Worm (Caenorhabditis elegans): ENCODE data around the gene F19H8.2.
A peak's percentile ranks its signal among the peaks of the same experiment; 100 is the strongest.

Gene F19H8.2

DNA sequence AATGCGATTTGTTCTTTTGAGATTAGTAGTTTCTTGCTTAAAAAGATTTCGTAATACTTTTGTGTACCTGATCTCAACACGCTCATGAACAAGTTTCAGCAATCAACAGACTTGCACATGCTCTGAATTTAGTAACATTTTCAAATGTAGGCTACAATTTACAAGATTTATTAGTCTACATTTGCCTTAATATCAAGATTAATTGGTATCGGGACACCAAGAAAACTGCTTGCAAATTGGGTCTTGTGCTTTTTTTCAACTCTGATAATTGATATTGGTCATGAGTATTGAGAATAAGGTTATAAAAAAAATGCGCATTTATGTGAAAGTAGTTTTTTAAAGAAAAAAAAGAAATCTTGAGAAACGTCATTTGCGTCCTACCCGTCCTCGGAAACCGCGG lies 13.0 kb downstream of the F19H8.2 start:
- TF ChIP-seq lin-15B (tag; optimal IDR thresholded peaks at IDR 0.05) (no peak), alr-1 (tag; optimal IDR thresholded peaks at IDR 0.05; ENCODE audit: borderline replicate concordance) (no peak), snu-23 (GFP tag; optimal IDR thresholded peaks at IDR 0.05) (no peak), sox-4 (tag; optimal IDR thresholded peaks at IDR 0.05) (no peak), sptf-1 (tag; optimal IDR thresholded peaks at IDR 0.05) (no peak), nhr-71 (tag; optimal IDR thresholded peaks at IDR 0.05) (no peak), nhr-11 (tag; optimal IDR thresholded peaks at IDR 0.05) (peak; percentile 38), ama-1 (optimal IDR thresholded peaks at IDR 0.05) (no peak), grh-1 (GFP tag; IDR thresholded peaks at IDR 0.05) (no peak), ets-5 (GFP tag; IDR thresholded peaks at IDR 0.05) (no peak), ztf-11 (tag; optimal IDR thresholded peaks at IDR 0.05) (no peak), lin-14 (GFP tag; optimal IDR thresholded peaks at IDR 0.05) (peak; percentile 37), unc-98 (GFP tag; IDR thresholded peaks at IDR 0.05) (no peak)

DNA sequence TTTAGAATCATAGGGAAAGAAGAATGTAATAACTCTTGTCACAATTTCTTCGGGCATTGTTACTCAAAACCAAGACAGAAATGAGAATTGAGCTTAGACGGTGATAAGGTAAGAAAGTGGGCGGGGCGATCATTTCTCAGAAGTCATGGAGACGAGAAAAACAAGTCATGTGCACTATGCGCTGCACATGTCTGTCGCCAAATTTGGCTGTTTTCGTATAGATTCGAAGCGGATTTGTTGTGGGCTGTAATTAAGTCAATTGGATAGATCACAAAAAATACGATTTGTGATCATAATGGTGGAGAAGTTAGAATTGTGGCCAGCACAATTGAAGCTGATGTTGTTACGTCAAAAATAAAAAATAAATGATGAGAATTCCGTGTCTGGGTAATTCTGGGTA lies 14.0 kb downstream of the F19H8.2 start, which contains the start of gene C01G12.7:
C01G12.7 (minus strand) TSS at position 195 of the 400 bp plus-strand sequence.
- TF ChIP-seq unc-62 (GFP tag; optimal IDR thresholded peaks at IDR 0.05), result no peak
- no peak for TF ChIP-seq zip-4 (GFP tag; optimal IDR thresholded peaks at IDR 0.05)
- no peak for TF ChIP-seq ztf-11 (tag; optimal IDR thresholded peaks at IDR 0.05)
- no peak for TF ChIP-seq lir-3 (tag; optimal IDR thresholded peaks at IDR 0.05; ENCODE audit: poor library complexity)
- TF ChIP-seq snpc-4 (tag; optimal IDR thresholded peaks at IDR 0.05), result no peak
- TF ChIP-seq nhr-12 (tag; optimal IDR thresholded peaks at IDR 0.05), result no peak
- no peak for TF ChIP-seq zag-1 (tag; optimal IDR thresholded peaks at IDR 0.05)
- no peak for TF ChIP-seq grh-1 (GFP tag; IDR thresholded peaks at IDR 0.05)
- peak; percentile 12 for TF ChIP-seq nhr-20 (tag; optimal IDR thresholded peaks at IDR 0.05)
- no peak for TF ChIP-seq lin-13 (GFP tag; optimal IDR thresholded peaks at IDR 0.05)
- no peak for TF ChIP-seq Y116A8C.19 (tag; optimal IDR thresholded peaks at IDR 0.05; ENCODE audit: borderline replicate concordance)
- peak; percentile 79 for TF ChIP-seq fkh-8 (tag; optimal IDR thresholded peaks at IDR 0.05)
- TF ChIP-seq swsn-7 (tag; optimal IDR thresholded peaks at IDR 0.05), result peak; percentile 18
- TF ChIP-seq ceh-88 (GFP tag; IDR thresholded peaks at IDR 0.05), result no peak
- TF ChIP-seq sox-4 (tag; optimal IDR thresholded peaks at IDR 0.05), result peak; percentile 1
- peak; percentile 45 for TF ChIP-seq nhr-47 (tag; optimal IDR thresholded peaks at IDR 0.05)
- TF ChIP-seq snu-23 (GFP tag; optimal IDR thresholded peaks at IDR 0.05), result no peak
- TF ChIP-seq mef-2 (tag; optimal IDR thresholded peaks at IDR 0.05), result no peak
- TF ChIP-seq C16A3.4 (tag; optimal IDR thresholded peaks at IDR 0.05), result no peak
- peak; percentile 61 for TF ChIP-seq nhr-71 (tag; optimal IDR thresholded peaks at IDR 0.05)

- no peak for TF ChIP-seq nhr-47 (tag; optimal IDR thresholded peaks at IDR 0.05)
- TF ChIP-seq mdl-1 (tag; optimal IDR thresholded peaks at IDR 0.05), result no peak
- no peak for TF ChIP-seq grh-1 (GFP tag; IDR thresholded peaks at IDR 0.05)
- TF ChIP-seq sox-4 (tag; optimal IDR thresholded peaks at IDR 0.05), result no peak
- no peak for TF ChIP-seq blmp-1 (tag; optimal IDR thresholded peaks at IDR 0.05)
- no peak for TF ChIP-seq nhr-28 (tag; optimal IDR thresholded peaks at IDR 0.05)
- TF ChIP-seq ets-5 (GFP tag; IDR thresholded peaks at IDR 0.05), result no peak
- TF ChIP-seq snu-23 (GFP tag; optimal IDR thresholded peaks at IDR 0.05), result no peak
- no peak for TF ChIP-seq hlh-17 (GFP tag; optimal IDR thresholded peaks at IDR 0.05; ENCODE audit: borderline replicate concordance)
- no peak for TF ChIP-seq rnt-1 (tag; optimal IDR thresholded peaks at IDR 0.05)
Observed at ce11 chrII:14588162-14588561, 17.5 kb downstream of the F19H8.2 start, which contains the start of gene nspb-10. Gene nspb-10 (minus strand): TSS chrII:14588262.

ce11 chrII:14587407-14587806 lies 18.3 kb downstream of the F19H8.2 start, which contains the start of gene C01G12.5:
Gene C01G12.5 (minus strand): TSS chrII:14587507.
- TF ChIP-seq nhr-47 (tag; optimal IDR thresholded peaks at IDR 0.05) (no peak), ets-5 (GFP tag; IDR thresholded peaks at IDR 0.05) (no peak), tbx-2 (tag; optimal IDR thresholded peaks at IDR 0.05) (no peak), nhr-77 (tag; optimal IDR thresholded peaks at IDR 0.05) (no peak), unc-86 (tag; optimal IDR thresholded peaks at IDR 0.05) (no peak), ces-1 (GFP tag; optimal IDR thresholded peaks at IDR 0.05) (no peak), egl-27 (tag; optimal IDR thresholded peaks at IDR 0.05) (no peak), rnt-1 (tag; optimal IDR thresholded peaks at IDR 0.05) (no peak), F16B12.6 (tag; optimal IDR thresholded peaks at IDR 0.05) (no peak)

Data from whole organism, L1 larva.